Worm (Caenorhabditis elegans): Measurements from ENCODE around the gene end-3.
"Not testable (repeated sequence)": the region's sequence is repeated elsewhere in the genome, so short reads cannot be mapped to it uniquely, and the experiment has no call there.

Gene end-3

ce11 chrV:14049274-14049673 lies 34.8 kb downstream of the end-3 start, which contains the start of gene F58D12.1:
Gene F58D12.1, plus strand, starts transcription at chrV:14049574.
- not testable (repeated sequence) for TF ChIP-seq nhr-237 (tag; optimal IDR thresholded peaks at IDR 0.05); nhr-41 (GFP tag; IDR thresholded peaks at IDR 0.05); ztf-7 (tag; optimal IDR thresholded peaks at IDR 0.05)

- TF ChIP-seq T26A8.4 (GFP tag; IDR thresholded peaks at IDR 0.05) (peak; percentile 97), mep-1 (tag; optimal IDR thresholded peaks at IDR 0.05) (peak; percentile 90), daf-16 (GFP tag; optimal IDR thresholded peaks at IDR 0.05) (peak; percentile 28 to 38), daf-16 (tag; optimal IDR thresholded peaks at IDR 0.05) (peak; percentile 43), nhr-41 (GFP tag; IDR thresholded peaks at IDR 0.05) (peak; percentile 74; the same call in 1 of the 2 replicates), hmg-1.1 (GFP tag; IDR thresholded peaks at IDR 0.05) (peak; percentile 92), lir-3 (tag; optimal IDR thresholded peaks at IDR 0.05) (peak; percentile 26), unc-62 (GFP tag; optimal IDR thresholded peaks at IDR 0.05 in 1 of 2) (peak in 1 of 2 experiments; percentile 99), hlh-30 (tag; optimal IDR thresholded peaks at IDR 0.05; ENCODE audit: insufficient read depth) (peak; percentile 98), T20F7.1 (GFP tag; optimal IDR thresholded peaks at IDR 0.05) (peak; percentile 89), nhr-10 (tag; optimal IDR thresholded peaks at IDR 0.05) (peak; percentile 35), daf-8 (GFP tag; IDR thresholded peaks at IDR 0.05) (0 out of 2 replicates have a peak, but pooled peaks have one; percentile 28), Y75B8A.6 (GFP tag; IDR thresholded peaks at IDR 0.05) (peak; percentile 91; the same call in 1 of the 2 replicates), snpc-1.2 (GFP tag; IDR thresholded peaks at IDR 0.05) (0 out of 2 replicates have a peak, but pooled peaks have one; percentile 41), cey-2 (tag; optimal IDR thresholded peaks at IDR 0.05; ENCODE audit: borderline replicate concordance, insufficient read depth) (peak; percentile 1), tag-97 (GFP tag; IDR thresholded peaks at IDR 0.05) (peak; percentile 93), aha-1 (tag) (peak; percentile 97), arid-1 (GFP tag; conservative IDR thresholded peaks at IDR 0.05) (peak; percentile 94), madf-9 (GFP tag; conservative IDR thresholded peaks at IDR 0.05) (peak; percentile 97), duxl-1 (tag; optimal IDR thresholded peaks at IDR 0.05; ENCODE audit: poor library complexity) (peak; percentile 97), madf-5 (GFP tag; IDR thresholded peaks at IDR 0.05) (peak; percentile 55 to 97; a peak in 3 of 4 replicates), nhr-6 (tag; optimal IDR thresholded peaks at IDR 0.05) (peak; percentile 87), zfp-2 (tag; optimal IDR thresholded peaks at IDR 0.05) (peak; percentile 42), F37D6.2 (tag; optimal IDR thresholded peaks at IDR 0.05) (peak; percentile 91), D1046.2 (GFP tag; IDR thresholded peaks at IDR 0.05) (peak; percentile 96), spr-3 (GFP tag; optimal IDR thresholded peaks at IDR 0.05) (peak; percentile 57), lin-13 (GFP tag; optimal IDR thresholded peaks at IDR 0.05) (peak; percentile 80), dpl-1 (GFP tag; optimal IDR thresholded peaks at IDR 0.05) (peak; percentile 90), mdt-29 (GFP tag; IDR thresholded peaks at IDR 0.05) (peak; percentile 94), set-16 (GFP tag; IDR thresholded peaks at IDR 0.05) (peak; percentile 78), tra-1 (GFP tag; IDR thresholded peaks at IDR 0.05) (peak; percentile 98), ceh-32 (tag; optimal IDR thresholded peaks at IDR 0.05; ENCODE audit: poor library complexity) (peak; percentile 59), F10B5.3 (tag; optimal IDR thresholded peaks at IDR 0.05) (peak; percentile 18), zip-11 (GFP tag; IDR thresholded peaks at IDR 0.05) (0 out of 2 replicates have a peak, but pooled peaks have one; percentile 34), lin-29 (GFP tag; IDR thresholded peaks at IDR 0.05) (peak; percentile 83), lin-15B (tag; optimal IDR thresholded peaks at IDR 0.05) (peak; percentile 14), php-3 (GFP tag; IDR thresholded peaks at IDR 0.05) (peak; percentile 97), ctbp-1 (GFP tag; IDR thresholded peaks at IDR 0.05) (peak; percentile 98), dve-1 (tag; optimal IDR thresholded peaks at IDR 0.05; ENCODE audit: insufficient read depth) (peak; percentile 93), nhr-48 (tag; optimal IDR thresholded peaks at IDR 0.05) (peak; percentile 90), mes-2 (tag; optimal IDR thresholded peaks at IDR 0.05; ENCODE audit: poor library complexity, severe bottlenecking) (peak; percentile 100), skn-1 (tag; optimal IDR thresholded peaks at IDR 0.05) (peak; percentile 51), nhr-77 (tag; optimal IDR thresholded peaks at IDR 0.05) (peak; percentile 54), nhr-11 (tag; optimal IDR thresholded peaks at IDR 0.05) (peak; percentile 61), rbr-2 (tag; optimal IDR thresholded peaks at IDR 0.05) (peak; percentile 92), ceh-44 (GFP tag; IDR thresholded peaks at IDR 0.05) (peak; percentile 96)
- not testable (repeated sequence) for TF ChIP-seq unc-62 (tag; optimal IDR thresholded peaks at IDR 0.05)
Measured at ce11 chrV:14055097-14055496, 40.6 kb downstream of the end-3 start.
